Fruit fly (Drosophila melanogaster): ENCODE data around the gene Galt.

The Galt gene

dm6 chr2L:6647103-6647711 lies 20.6 kb downstream of the Galt start (continued):
- TF ChIP-seq cwo (GFP tag; optimal IDR thresholded peaks at IDR 0.05) = peak; percentile 96
- TF ChIP-seq CG18619 (GFP tag; optimal IDR thresholded peaks at IDR 0.05) = peak; percentile 97
- TF ChIP-seq HLH54F (GFP tag; optimal IDR thresholded peaks at IDR 0.05) = peak; percentile 97
- peak; percentile 92 for TF ChIP-seq CG5180 (GFP tag; optimal IDR thresholded peaks at IDR 0.05)
- peak; percentile 96 for TF ChIP-seq MTF-1 (GFP tag; optimal IDR thresholded peaks at IDR 0.05; ENCODE audit: borderline replicate concordance)
- TF ChIP-seq CG18764 (GFP tag; optimal IDR thresholded peaks at IDR 0.05) = peak; percentile 97
- TF ChIP-seq repo (GFP tag; optimal IDR thresholded peaks at IDR 0.05) = peak; percentile 98
- peak; percentile 98 for TF ChIP-seq CG12659 (GFP tag; optimal IDR thresholded peaks at IDR 0.05)
- TF ChIP-seq CG4328 (GFP tag; optimal IDR thresholded peaks at IDR 0.05) = peak; percentile 97
- TF ChIP-seq CG14667 (GFP tag; IDR thresholded peaks at IDR 0.05) = peak; percentile 94
- TF ChIP-seq E2f2 (GFP tag; IDR thresholded peaks at IDR 0.05) = peak; percentile 87
- peak; percentile 97 for TF ChIP-seq H15 (GFP tag; IDR thresholded peaks at IDR 0.05)
- TF ChIP-seq CG8089 (GFP tag; optimal IDR thresholded peaks at IDR 0.05) = peak; percentile 98
- peak; percentile 96 for TF ChIP-seq CG7372 (GFP tag; IDR thresholded peaks at IDR 0.05)
- peak; percentile 98 for TF ChIP-seq CG5245 (GFP tag; optimal IDR thresholded peaks at IDR 0.05)
- peak; percentile 96 for TF ChIP-seq Dek (tag; optimal IDR thresholded peaks at IDR 0.05)
- TF ChIP-seq CG5953 (GFP tag; IDR thresholded peaks at IDR 0.05) = peak; percentile 98
- peak; percentile 96 for TF ChIP-seq CG7987 (GFP tag; optimal IDR thresholded peaks at IDR 0.05)
- TF ChIP-seq pum (GFP tag; optimal IDR thresholded peaks at IDR 0.05) = peak; percentile 98
- TF ChIP-seq Sin3A (optimal IDR thresholded peaks at IDR 0.05) = no peak
- peak; percentile 83 for TF ChIP-seq z (GFP tag; IDR thresholded peaks at IDR 0.05)
- peak; percentile 100 for TF ChIP-seq Med (GFP tag)
- peak; percentile 98 for TF ChIP-seq slp2 (GFP tag; optimal IDR thresholded peaks at IDR 0.05)
- peak; percentile 93 for TF ChIP-seq B-H2 (GFP tag; optimal IDR thresholded peaks at IDR 0.05)
- peak; percentile 98 for TF ChIP-seq gro (GFP tag; optimal IDR thresholded peaks at IDR 0.05)
- TF ChIP-seq hth (optimal IDR thresholded peaks at IDR 0.05) = no peak
- TF ChIP-seq fd96Cb (tag; optimal IDR thresholded peaks at IDR 0.05) = peak; percentile 98
- no peak for TF ChIP-seq prd (optimal IDR thresholded peaks at IDR 0.05)
- TF ChIP-seq prd (GFP tag; IDR thresholded peaks at IDR 0.05) = peak; percentile 99
- TF ChIP-seq pita (GFP tag; optimal IDR thresholded peaks at IDR 0.05) = no peak
- TF ChIP-seq onecut (GFP tag; IDR thresholded peaks at IDR 0.05) = peak; percentile 96
- peak; percentile 95 for TF ChIP-seq C15 (GFP tag; IDR thresholded peaks at IDR 0.05)
- TF ChIP-seq CG17385 (GFP tag; optimal IDR thresholded peaks at IDR 0.05) = peak; percentile 96
- peak; percentile 90 for TF ChIP-seq CG7357 (GFP tag; IDR thresholded peaks at IDR 0.05)
- TF ChIP-seq fru (optimal IDR thresholded peaks at IDR 0.05) = no peak
- peak; percentile 97 for TF ChIP-seq nerfin-1 (tag; optimal IDR thresholded peaks at IDR 0.05)
- peak; percentile 96 for TF ChIP-seq CG12104 (GFP tag; optimal IDR thresholded peaks at IDR 0.05)
- TF ChIP-seq aop (GFP tag; IDR thresholded peaks at IDR 0.05) = peak; percentile 86
- TF ChIP-seq stc (GFP tag; IDR thresholded peaks at IDR 0.05) = peak; percentile 98
- TF ChIP-seq CG15601 (tag; optimal IDR thresholded peaks at IDR 0.05) = peak; percentile 97
- peak; percentile 98 for TF ChIP-seq NfI (GFP tag; optimal IDR thresholded peaks at IDR 0.05)
- peak; percentile 94 for TF ChIP-seq peb (GFP tag; IDR thresholded peaks at IDR 0.05)
- peak; percentile 98 for TF ChIP-seq CG9609 (GFP tag; optimal IDR thresholded peaks at IDR 0.05)
- peak; percentile 98 for TF ChIP-seq CG16863 (GFP tag; optimal IDR thresholded peaks at IDR 0.05)
- TF ChIP-seq chm (GFP tag; IDR thresholded peaks at IDR 0.05) = peak; percentile 97
- TF ChIP-seq CG12236 (GFP tag; optimal IDR thresholded peaks at IDR 0.05) = peak; percentile 98
- peak; percentile 88 for TF ChIP-seq toy (GFP tag; IDR thresholded peaks at IDR 0.05)
- TF ChIP-seq pros (GFP tag; optimal IDR thresholded peaks at IDR 0.05) = peak; percentile 89
- TF ChIP-seq Oaz (GFP tag; IDR thresholded peaks at IDR 0.05) = peak; percentile 96
- peak; percentile 97 for TF ChIP-seq row (GFP tag; IDR thresholded peaks at IDR 0.05)
- peak; percentile 95 for TF ChIP-seq sug (tag; optimal IDR thresholded peaks at IDR 0.05)
- TF ChIP-seq CG9727 (GFP tag; optimal IDR thresholded peaks at IDR 0.05) = peak; percentile 98

All from whole organism, embryonic.